Worm (Caenorhabditis elegans): ENCODE data around the gene K03B8.14.
A peak's percentile ranks its signal among the peaks of the same experiment; 100 is the strongest.

Gene K03B8.14

ce11 chrV:11344112-11344511 is 46.2 kb upstream of the K03B8.14 start:
- TF ChIP-seq swsn-7 (tag; optimal IDR thresholded peaks at IDR 0.05) (no peak), lin-15B (tag; optimal IDR thresholded peaks at IDR 0.05) (no peak), elt-3 (tag; optimal IDR thresholded peaks at IDR 0.05) (no peak), blmp-1 (tag; optimal IDR thresholded peaks at IDR 0.05) (no peak), irx-1 (tag; optimal IDR thresholded peaks at IDR 0.05) (no peak), C04F5.9 (tag; optimal IDR thresholded peaks at IDR 0.05) (no peak), aly-2 (tag; optimal IDR thresholded peaks at IDR 0.05) (no peak), nhr-237 (tag; optimal IDR thresholded peaks at IDR 0.05) (no peak), mab-9 (GFP tag; IDR thresholded peaks at IDR 0.05) (no peak)

- no peak for TF ChIP-seq efl-1 (optimal IDR thresholded peaks at IDR 0.05)
- TF ChIP-seq efl-1 (GFP tag; optimal IDR thresholded peaks at IDR 0.05 in 1 of 2), result peak in 1 of 2 experiments; percentile 9
- no peak for TF ChIP-seq unc-30 (tag; optimal IDR thresholded peaks at IDR 0.05)
Measured at ce11 chrV:11344816-11345336, 45.4 kb upstream of the K03B8.14 start.

ce11 chrV:11346912-11347311 is 43.4 kb upstream of the K03B8.14 start, which contains the start of gene grl-7:
Gene grl-7, minus strand, starts transcription at chrV:11347012.
- TF ChIP-seq efl-1 (optimal IDR thresholded peaks at IDR 0.05) (no peak), efl-1 (GFP tag; optimal IDR thresholded peaks at IDR 0.05 in 1 of 2) (peak in 1 of 2 experiments; percentile 33), nhr-85 (tag) (no peak)

ce11 chrV:11351263-11351662 is 39.0 kb upstream of the K03B8.14 start:
- TF ChIP-seq fkh-10 (GFP tag; optimal IDR thresholded peaks at IDR 0.05) (peak; percentile 19), vab-15 (tag; optimal IDR thresholded peaks at IDR 0.05) (no peak), lin-14 (GFP tag; optimal IDR thresholded peaks at IDR 0.05) (peak; percentile 47)

- TF ChIP-seq nhr-90 (tag; optimal IDR thresholded peaks at IDR 0.05; ENCODE audit: poor library complexity) (no peak), F16B12.6 (tag; optimal IDR thresholded peaks at IDR 0.05) (no peak), ceh-82 (tag; optimal IDR thresholded peaks at IDR 0.05) (no peak), efl-3 (GFP tag; optimal IDR thresholded peaks at IDR 0.05) (no peak), nhr-84 (tag; optimal IDR thresholded peaks at IDR 0.05) (no peak), ama-1 (optimal IDR thresholded peaks at IDR 0.05) (no peak), ces-1 (GFP tag; optimal IDR thresholded peaks at IDR 0.05) (no peak), ztf-11 (tag; optimal IDR thresholded peaks at IDR 0.05) (no peak), lir-3 (tag; optimal IDR thresholded peaks at IDR 0.05; ENCODE audit: poor library complexity) (no peak), aly-2 (tag; optimal IDR thresholded peaks at IDR 0.05) (no peak), vab-15 (tag; optimal IDR thresholded peaks at IDR 0.05) (no peak), rnt-1 (tag; optimal IDR thresholded peaks at IDR 0.05) (no peak), nhr-19 (GFP tag; conservative IDR thresholded peaks at IDR 0.05) (no peak), ceh-63 (GFP tag; optimal IDR thresholded peaks at IDR 0.05) (no peak), unc-98 (GFP tag; IDR thresholded peaks at IDR 0.05) (no peak), tlp-1 (tag; optimal IDR thresholded peaks at IDR 0.05) (no peak), irx-1 (tag; optimal IDR thresholded peaks at IDR 0.05) (no peak), snpc-4 (tag; optimal IDR thresholded peaks at IDR 0.05) (no peak), lsy-2 (tag; optimal IDR thresholded peaks at IDR 0.05) (no peak)
Measured at ce11 chrV:11352893-11353292, 37.4 kb upstream of the K03B8.14 start, which contains the start of gene npr-25. Gene npr-25, minus strand, starts transcription at chrV:11352993.

ce11 chrV:11354264-11354663 is 36.0 kb upstream of the K03B8.14 start:
- TF ChIP-seq nhr-77 (tag; optimal IDR thresholded peaks at IDR 0.05) (no peak), unc-130 (tag; optimal IDR thresholded peaks at IDR 0.05) (no peak), rnt-1 (tag; optimal IDR thresholded peaks at IDR 0.05) (no peak), ceh-8 (GFP tag; optimal IDR thresholded peaks at IDR 0.05) (no peak), elt-2 (tag; optimal IDR thresholded peaks at IDR 0.05) (no peak), nhr-76 (tag; optimal IDR thresholded peaks at IDR 0.05) (no peak), fkh-10 (GFP tag; optimal IDR thresholded peaks at IDR 0.05) (peak; percentile 12), lin-14 (GFP tag; optimal IDR thresholded peaks at IDR 0.05) (peak; percentile 56), sox-4 (tag; optimal IDR thresholded peaks at IDR 0.05) (no peak), ces-1 (GFP tag; optimal IDR thresholded peaks at IDR 0.05) (peak; percentile 3), lsy-2 (tag; optimal IDR thresholded peaks at IDR 0.05) (no peak), xbp-1 (tag; optimal IDR thresholded peaks at IDR 0.05) (no peak), C04F5.9 (tag; optimal IDR thresholded peaks at IDR 0.05) (no peak), unc-30 (tag; optimal IDR thresholded peaks at IDR 0.05) (no peak), lin-13 (GFP tag; optimal IDR thresholded peaks at IDR 0.05) (no peak), nhr-237 (tag; optimal IDR thresholded peaks at IDR 0.05) (no peak), ets-5 (GFP tag; IDR thresholded peaks at IDR 0.05) (no peak), unc-98 (GFP tag; IDR thresholded peaks at IDR 0.05) (no peak)
